Fruit fly (Drosophila melanogaster): ENCODE results near the gene CG6418.
A peak's percentile ranks its signal among the peaks of the same experiment; 100 is the strongest.

CG6418 gene

dm6 chr3L:10889000-10889691 is 10.3 kb upstream of the CG6418 start (continued):
- TF ChIP-seq CHES-1-like (GFP tag; optimal IDR thresholded peaks at IDR 0.05) (no peak), Blimp-1 (GFP tag; optimal IDR thresholded peaks at IDR 0.05) (no peak), repo (GFP tag; optimal IDR thresholded peaks at IDR 0.05) (no peak), ash1 (GFP tag; optimal IDR thresholded peaks at IDR 0.05) (no peak), CG12391 (tag; optimal IDR thresholded peaks at IDR 0.05) (peak; percentile 4), Ets65A (GFP tag) (peak; percentile 13), CG9817 (tag; optimal IDR thresholded peaks at IDR 0.05) (no peak), CG11504 (tag; optimal IDR thresholded peaks at IDR 0.05) (peak; percentile 56), Antp (GFP tag; optimal IDR thresholded peaks at IDR 0.05) (no peak), Gsc (GFP tag; IDR thresholded peaks at IDR 0.05) (no peak), cg (GFP tag; optimal IDR thresholded peaks at IDR 0.05) (no peak), CG3281 (GFP tag; optimal IDR thresholded peaks at IDR 0.05) (no peak), aop (GFP tag; IDR thresholded peaks at IDR 0.05) (no peak), wdn (GFP tag; IDR thresholded peaks at IDR 0.05) (no peak), CG30020 (tag; optimal IDR thresholded peaks at IDR 0.05) (no peak), Xrp1 (GFP tag; IDR thresholded peaks at IDR 0.05) (peak; percentile 8; the same call in 1 of the 2 replicates), vfl (GFP tag; optimal IDR thresholded peaks at IDR 0.05) (no peak), lmd (GFP tag; IDR thresholded peaks at IDR 0.05) (no peak), D19B (GFP tag; optimal IDR thresholded peaks at IDR 0.05) (no peak), ase (GFP tag; IDR thresholded peaks at IDR 0.05) (no peak), vvl (GFP tag; IDR thresholded peaks at IDR 0.05) (peak; percentile 53; the same call in 1 of the 2 replicates), gsb (GFP tag; IDR thresholded peaks at IDR 0.05) (no peak), CG7786 (GFP tag; optimal IDR thresholded peaks at IDR 0.05) (no peak), usp (GFP tag; optimal IDR thresholded peaks at IDR 0.05) (no peak), CG14441 (GFP tag; IDR thresholded peaks at IDR 0.05) (no peak), Side (GFP tag; optimal IDR thresholded peaks at IDR 0.05) (no peak), CG16815 (GFP tag; optimal IDR thresholded peaks at IDR 0.05) (no peak), CG10654 (GFP tag; optimal IDR thresholded peaks at IDR 0.05) (no peak), mam (GFP tag; optimal IDR thresholded peaks at IDR 0.05) (no peak), Nf-YC (tag; optimal IDR thresholded peaks at IDR 0.05) (no peak), CG1602 (GFP tag; optimal IDR thresholded peaks at IDR 0.05) (no peak), row (GFP tag; IDR thresholded peaks at IDR 0.05) (0 out of 3 replicates have a peak, but pooled peaks have one; percentile 18), abd-A (tag; optimal IDR thresholded peaks at IDR 0.05) (peak; percentile 52), CG2678 (tag; optimal IDR thresholded peaks at IDR 0.05) (peak; percentile 48), ssp (GFP tag; IDR thresholded peaks at IDR 0.05) (no peak), CG31388 (GFP tag; optimal IDR thresholded peaks at IDR 0.05) (no peak), Sox100B (GFP tag; optimal IDR thresholded peaks at IDR 0.05) (peak; percentile 39), dmrt11E (tag; optimal IDR thresholded peaks at IDR 0.05) (no peak), rib (GFP tag; IDR thresholded peaks at IDR 0.05) (no peak), Abd-B (GFP tag; optimal IDR thresholded peaks at IDR 0.05) (no peak), HmgD (GFP tag; optimal IDR thresholded peaks at IDR 0.05) (no peak), CG6683 (GFP tag; optimal IDR thresholded peaks at IDR 0.05) (no peak), NFAT (GFP tag; IDR thresholded peaks at IDR 0.05) (no peak), CG1603 (tag; optimal IDR thresholded peaks at IDR 0.05) (peak; percentile 0), Hr78 (GFP tag; optimal IDR thresholded peaks at IDR 0.05) (peak in 1 of 2 experiments; percentile 45), nerfin-2 (GFP tag; IDR thresholded peaks at IDR 0.05; ENCODE audit: partially characterized antibody) (no peak), pan (optimal IDR thresholded peaks at IDR 0.05) (no peak), pan (GFP tag; optimal IDR thresholded peaks at IDR 0.05 in 1 of 2, IDR thresholded peaks at IDR 0.05 in 1 of 2) (peak in 1 of 2 experiments; percentile 26), al (GFP tag; IDR thresholded peaks at IDR 0.05) (no peak), tup (GFP tag; optimal IDR thresholded peaks at IDR 0.05) (no peak), CG2199 (GFP tag; IDR thresholded peaks at IDR 0.05) (no peak)
